Worm (Caenorhabditis elegans): ENCODE results near the gene Y11D7A.7.
A peak's percentile ranks its signal among the peaks of the same experiment; 100 is the strongest.
"Not testable (repeated sequence)": the region's sequence is repeated elsewhere in the genome, so short reads cannot be mapped to it uniquely, and the experiment has no call there.

Gene Y11D7A.7

DNA sequence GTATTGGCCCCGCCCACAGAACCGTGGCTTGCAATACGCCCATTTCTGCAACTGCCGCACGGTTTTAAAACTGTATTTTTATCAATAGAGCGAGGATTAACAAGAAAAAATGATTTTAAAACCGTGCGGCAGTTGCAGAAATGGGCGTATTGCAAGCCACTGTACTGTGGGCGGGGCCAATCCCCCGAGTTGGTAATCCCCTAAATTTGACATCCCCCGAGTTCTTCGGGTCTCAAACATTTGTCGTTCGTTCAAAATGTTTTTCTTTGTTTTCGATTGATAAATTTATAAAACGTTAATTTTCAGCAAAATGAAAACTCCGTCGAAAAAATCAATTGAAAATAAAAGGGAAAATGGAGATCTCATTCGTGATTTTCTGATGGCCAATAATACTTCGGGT lies at the start of gene Y11D7A.7:
TSS of gene Y11D7A.7 (plus strand) at position 301 of the 400 bp plus-strand sequence.
- not testable (repeated sequence) for TF ChIP-seq nhr-12, nhr-25, snpc-4 (tag; optimal IDR thresholded peaks at IDR 0.05)

DNA sequence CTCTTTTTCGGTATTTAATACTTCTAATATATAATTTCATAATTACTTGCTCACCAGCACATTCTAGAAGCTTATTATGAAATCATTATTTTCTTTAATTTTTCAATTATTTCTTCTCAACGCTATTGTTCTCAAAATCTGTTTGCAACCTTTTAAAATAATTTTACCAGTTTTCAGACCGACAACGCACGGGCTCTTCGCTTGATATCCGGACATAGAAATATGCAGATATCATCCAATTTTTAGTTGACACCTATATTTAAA lies 49.4 kb upstream of the Y11D7A.7 start, which contains the start of gene wnk-1:
TSS of gene wnk-1 (plus strand) at position 165 of the 264 bp plus-strand sequence.
- TF ChIP-seq ama-1 (optimal IDR thresholded peaks at IDR 0.05): no peak
- no peak for TF ChIP-seq pha-4 (tag; optimal IDR thresholded peaks at IDR 0.05)
- TF ChIP-seq ztf-4 (tag; optimal IDR thresholded peaks at IDR 0.05): no peak
- no peak for TF ChIP-seq snpc-4 (tag; optimal IDR thresholded peaks at IDR 0.05)
- TF ChIP-seq lsy-12 (tag; optimal IDR thresholded peaks at IDR 0.05): no peak

DNA sequence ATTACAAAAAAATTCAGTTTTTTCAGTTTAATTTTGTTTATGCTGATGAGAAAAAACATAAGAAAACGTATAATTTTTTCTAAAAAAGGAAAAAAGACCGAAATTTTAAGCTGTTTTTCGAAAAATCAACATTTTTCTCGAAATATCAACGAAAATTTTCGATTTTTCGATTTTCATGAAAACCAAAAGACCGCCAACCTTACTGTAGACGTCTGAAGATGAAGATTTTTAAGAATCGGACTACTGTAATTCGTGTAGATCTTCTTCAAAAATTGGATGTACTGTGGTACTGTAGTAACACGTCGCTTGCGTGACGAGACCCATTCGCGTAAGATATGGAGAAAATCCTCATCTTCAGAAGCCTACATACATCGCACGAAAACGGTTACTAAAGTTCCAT lies 38.5 kb upstream of the Y11D7A.7 start:
- no peak for TF ChIP-seq lsy-12 (tag; optimal IDR thresholded peaks at IDR 0.05)
- TF ChIP-seq jun-1 (tag; optimal IDR thresholded peaks at IDR 0.05): no peak
- no peak for TF ChIP-seq nfya-1 (tag; optimal IDR thresholded peaks at IDR 0.05; ENCODE audit: insufficient read depth)
- no peak for TF ChIP-seq aly-2 (tag; optimal IDR thresholded peaks at IDR 0.05)
- TF ChIP-seq ZK546.5 (tag; optimal IDR thresholded peaks at IDR 0.05): no peak
- no peak for TF ChIP-seq elt-1 (tag; optimal IDR thresholded peaks at IDR 0.05)
- no peak for TF ChIP-seq elt-2 (tag; optimal IDR thresholded peaks at IDR 0.05)
- no peak for TF ChIP-seq R02D3.7 (tag; optimal IDR thresholded peaks at IDR 0.05)
- no peak for TF ChIP-seq ztf-11 (tag; optimal IDR thresholded peaks at IDR 0.05)
- no peak for TF ChIP-seq nhr-11 (tag; optimal IDR thresholded peaks at IDR 0.05)

DNA sequence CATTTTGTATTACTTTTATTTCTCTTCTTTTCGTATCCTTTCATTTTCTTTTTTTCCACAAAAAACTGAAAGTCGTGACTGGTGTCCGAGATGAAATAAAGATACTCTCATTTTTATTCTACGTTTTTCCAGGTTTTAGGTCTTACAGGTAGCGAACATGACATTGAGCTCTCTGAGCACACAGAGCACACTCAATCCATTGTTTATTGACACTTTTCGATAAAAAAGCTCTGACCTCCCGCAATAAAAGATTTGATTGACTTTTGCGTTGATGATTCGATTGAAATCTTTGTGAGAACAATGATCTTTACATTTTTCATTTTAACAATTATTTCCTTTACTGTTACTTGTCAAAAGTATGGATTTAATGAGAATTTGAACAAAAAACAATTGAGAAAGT lies 37.2 kb upstream of the Y11D7A.7 start, which contains the start of gene C46C2.6:
TSS of gene C46C2.6 (plus strand) at position 301 of the 400 bp plus-strand sequence.
- TF ChIP-seq ztf-4 (tag; optimal IDR thresholded peaks at IDR 0.05): no peak
- no peak for TF ChIP-seq fkh-10 (GFP tag; optimal IDR thresholded peaks at IDR 0.05)
- no peak for TF ChIP-seq ceh-28 (tag; optimal IDR thresholded peaks at IDR 0.05)
- peak; percentile 40 for TF ChIP-seq aly-2 (tag; optimal IDR thresholded peaks at IDR 0.05)
- no peak for TF ChIP-seq nhr-67 (tag; optimal IDR thresholded peaks at IDR 0.05)
- no peak for TF ChIP-seq mml-1 (tag; optimal IDR thresholded peaks at IDR 0.05)
- TF ChIP-seq jun-1 (tag; optimal IDR thresholded peaks at IDR 0.05): no peak
- peak; percentile 18 for TF ChIP-seq pha-4 (tag; optimal IDR thresholded peaks at IDR 0.05)
- TF ChIP-seq elt-3 (tag; optimal IDR thresholded peaks at IDR 0.05): no peak
- TF ChIP-seq egl-5 (tag; optimal IDR thresholded peaks at IDR 0.05): no peak

DNA sequence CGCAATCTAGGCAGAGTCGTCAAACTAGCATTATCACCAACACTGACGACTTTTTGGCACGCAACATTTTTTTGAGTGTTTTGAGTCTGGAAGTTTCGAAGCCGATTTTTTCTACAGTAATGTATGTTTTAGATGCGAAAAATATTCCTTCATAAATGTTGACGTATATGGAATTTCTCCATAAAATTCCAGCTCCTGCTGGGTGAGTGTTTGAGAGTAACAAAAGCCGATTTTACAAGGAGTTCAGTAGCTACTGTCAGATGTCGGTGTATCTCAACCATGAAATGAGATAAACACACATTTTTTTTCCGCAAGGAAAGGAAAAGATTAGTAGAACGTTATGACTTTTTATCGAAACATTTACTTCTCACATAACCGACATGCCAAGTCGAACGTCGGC lies 34.5 kb upstream of the Y11D7A.7 start:
- no peak for TF ChIP-seq hmg-11 (tag; optimal IDR thresholded peaks at IDR 0.05)
- TF ChIP-seq fkh-10 (GFP tag; optimal IDR thresholded peaks at IDR 0.05): no peak
- TF ChIP-seq unc-62 (GFP tag; optimal IDR thresholded peaks at IDR 0.05): no peak
- TF ChIP-seq nhr-12 (tag; optimal IDR thresholded peaks at IDR 0.05): no peak
- TF ChIP-seq snpc-4 (tag; optimal IDR thresholded peaks at IDR 0.05): no peak
- no peak for TF ChIP-seq nhr-11 (tag; optimal IDR thresholded peaks at IDR 0.05)
- TF ChIP-seq ceh-82 (tag; optimal IDR thresholded peaks at IDR 0.05): no peak
- TF ChIP-seq egl-5 (tag; optimal IDR thresholded peaks at IDR 0.05): no peak

DNA sequence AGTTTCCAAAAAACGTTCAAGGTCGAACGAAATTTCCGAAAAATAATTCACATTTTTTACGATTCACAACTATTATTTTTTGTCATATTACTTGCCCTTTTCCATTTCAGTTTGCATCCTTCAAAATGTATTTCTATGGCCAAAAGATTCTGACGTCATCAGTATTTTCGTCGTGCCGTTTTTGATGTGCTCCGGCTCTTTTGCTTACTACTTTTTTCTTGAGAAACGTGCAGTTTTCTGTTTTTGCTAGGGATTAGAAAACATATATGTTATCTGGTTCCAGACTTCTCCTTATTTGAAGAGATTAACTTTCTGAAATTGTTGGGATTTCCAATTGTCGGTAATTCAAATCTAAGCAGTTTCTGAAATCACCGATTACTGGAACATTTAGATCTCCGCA lies 33.5 kb upstream of the Y11D7A.7 start:
- TF ChIP-seq nfya-1 (tag; optimal IDR thresholded peaks at IDR 0.05; ENCODE audit: insufficient read depth) (peak; percentile 14), fos-1 (tag; optimal IDR thresholded peaks at IDR 0.05) (no peak), nhr-11 (tag; optimal IDR thresholded peaks at IDR 0.05) (no peak)

DNA sequence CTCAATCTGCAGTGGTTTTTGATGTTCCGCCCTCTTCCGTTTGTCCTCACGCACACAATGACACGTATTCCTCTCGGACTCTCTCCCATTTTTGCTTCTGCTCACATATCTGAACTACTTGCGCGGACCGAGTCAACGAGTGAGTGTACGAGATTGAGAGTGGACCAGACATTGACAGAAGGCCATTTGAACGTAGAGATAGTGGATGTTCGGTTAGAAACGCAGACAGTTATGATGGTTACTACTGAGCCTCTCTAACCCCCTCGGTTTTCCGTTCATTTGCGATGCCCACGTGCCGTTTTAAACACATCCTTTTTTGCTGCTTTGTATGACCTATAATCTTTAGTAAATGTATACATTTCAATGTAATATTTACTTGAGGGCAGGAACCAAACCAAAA lies 32.9 kb upstream of the Y11D7A.7 start:
- TF ChIP-seq skn-1 (tag; optimal IDR thresholded peaks at IDR 0.05): no peak
- no peak for TF ChIP-seq ztf-11 (tag; optimal IDR thresholded peaks at IDR 0.05)
- TF ChIP-seq nhr-67 (tag; optimal IDR thresholded peaks at IDR 0.05): no peak
- TF ChIP-seq ceh-82 (tag; optimal IDR thresholded peaks at IDR 0.05): no peak
- no peak for TF ChIP-seq eor-1 (tag; optimal IDR thresholded peaks at IDR 0.05)
- peak; percentile 22 for TF ChIP-seq snpc-4 (tag; optimal IDR thresholded peaks at IDR 0.05)
- TF ChIP-seq nhr-43 (tag; optimal IDR thresholded peaks at IDR 0.05; ENCODE audit: poor library complexity, severe bottlenecking): no peak
- TF ChIP-seq fos-1 (tag; optimal IDR thresholded peaks at IDR 0.05): no peak
- TF ChIP-seq nhr-25 (tag; optimal IDR thresholded peaks at IDR 0.05): no peak
- no peak for TF ChIP-seq daf-12 (tag; optimal IDR thresholded peaks at IDR 0.05)
- TF ChIP-seq lsy-12 (tag; optimal IDR thresholded peaks at IDR 0.05): no peak
- TF ChIP-seq pha-4 (tag; optimal IDR thresholded peaks at IDR 0.05): peak; percentile 52
- TF ChIP-seq pqm-1 (tag; optimal IDR thresholded peaks at IDR 0.05): no peak
- no peak for TF ChIP-seq R02D3.7 (tag; optimal IDR thresholded peaks at IDR 0.05)
- no peak for TF ChIP-seq egl-27 (tag; optimal IDR thresholded peaks at IDR 0.05)
- TF ChIP-seq hmg-11 (tag; optimal IDR thresholded peaks at IDR 0.05): peak; percentile 70
- TF ChIP-seq nhr-237 (tag; optimal IDR thresholded peaks at IDR 0.05): no peak
- peak; percentile 86 for TF ChIP-seq lin-39 (tag; optimal IDR thresholded peaks at IDR 0.05)
- peak; percentile 34 for TF ChIP-seq fkh-10 (GFP tag; optimal IDR thresholded peaks at IDR 0.05)
- no peak for TF ChIP-seq nhr-11 (tag; optimal IDR thresholded peaks at IDR 0.05)
- TF ChIP-seq zag-1 (tag; optimal IDR thresholded peaks at IDR 0.05): no peak
- no peak for TF ChIP-seq ztf-4 (tag; optimal IDR thresholded peaks at IDR 0.05)
- TF ChIP-seq jun-1 (tag; optimal IDR thresholded peaks at IDR 0.05): no peak
- TF ChIP-seq sea-2 (GFP tag; optimal IDR thresholded peaks at IDR 0.05): no peak
- TF ChIP-seq elt-1 (tag; optimal IDR thresholded peaks at IDR 0.05): no peak
- peak; percentile 62 for TF ChIP-seq mdl-1 (tag; optimal IDR thresholded peaks at IDR 0.05)
- TF ChIP-seq elt-3 (tag; optimal IDR thresholded peaks at IDR 0.05): no peak
- no peak for TF ChIP-seq ZK546.5 (tag; optimal IDR thresholded peaks at IDR 0.05)
- no peak for TF ChIP-seq ceh-16 (tag; optimal IDR thresholded peaks at IDR 0.05)

Data from whole organism, L3 larva.